Fruit fly (Drosophila melanogaster): Measurements from ENCODE around the gene Mpp6.

The Mpp6 gene

DNA sequence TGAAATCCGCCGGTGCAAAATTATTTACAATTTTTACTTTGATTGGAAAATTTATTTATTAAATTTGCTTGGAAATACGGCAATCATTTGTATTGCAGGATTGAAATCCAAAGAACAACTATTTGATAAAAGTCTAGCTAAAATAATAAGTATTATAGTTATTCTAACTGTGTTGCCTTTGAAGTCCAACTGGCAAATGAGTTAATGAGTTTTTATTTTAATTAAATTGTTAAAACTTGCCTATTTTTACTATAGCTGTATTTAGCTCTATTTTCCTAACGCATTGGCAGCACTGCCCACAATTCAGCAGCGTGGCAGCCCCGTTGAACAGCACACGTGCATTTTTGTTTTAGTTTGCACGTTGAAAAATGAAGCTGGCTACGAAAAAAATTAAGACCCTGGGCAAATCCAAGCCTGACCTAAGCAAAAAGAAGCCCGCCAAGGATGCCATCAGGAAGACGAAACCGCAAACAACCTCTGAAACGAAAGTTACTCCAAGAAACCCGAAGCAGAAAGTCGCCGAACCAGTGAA, 7.3 kb downstream of the Mpp6 start, which contains the start of gene Noc2 (continued):
- TF ChIP-seq sc (optimal IDR thresholded peaks at IDR 0.05) (no peak), sc (GFP tag; optimal IDR thresholded peaks at IDR 0.05) (peak; percentile 6), ERR (GFP tag; optimal IDR thresholded peaks at IDR 0.05) (no peak), CG3163 (GFP tag; optimal IDR thresholded peaks at IDR 0.05) (no peak), nau (GFP tag; optimal IDR thresholded peaks at IDR 0.05) (no peak), Trl (optimal IDR thresholded peaks at IDR 0.05) (no peak), Trl (GFP tag; optimal IDR thresholded peaks at IDR 0.05) (peak; percentile 2), jumu (GFP tag; optimal IDR thresholded peaks at IDR 0.05) (peak; percentile 1), oc (tag; optimal IDR thresholded peaks at IDR 0.05) (no peak), Taf1 (GFP tag; IDR thresholded peaks at IDR 0.05) (peak; percentile 14; the same call in 1 of the 2 replicates), CG4360 (GFP tag; IDR thresholded peaks at IDR 0.05) (no peak), PHDP (tag; optimal IDR thresholded peaks at IDR 0.05) (no peak), dmrt99B (tag; optimal IDR thresholded peaks at IDR 0.05) (peak; percentile 31), CG18011 (GFP tag; optimal IDR thresholded peaks at IDR 0.05) (no peak), D19A (tag; optimal IDR thresholded peaks at IDR 0.05) (peak; percentile 5), CG8388 (GFP tag; optimal IDR thresholded peaks at IDR 0.05) (peak; percentile 21), Dek (tag; optimal IDR thresholded peaks at IDR 0.05) (no peak), Atf3 (GFP tag; optimal IDR thresholded peaks at IDR 0.05) (no peak), CG1792 (GFP tag; optimal IDR thresholded peaks at IDR 0.05) (no peak), eyg (GFP tag; optimal IDR thresholded peaks at IDR 0.05) (no peak), D (optimal IDR thresholded peaks at IDR 0.05) (no peak), D (GFP tag; optimal IDR thresholded peaks at IDR 0.05) (peak; percentile 29), CG34422 (GFP tag; IDR thresholded peaks at IDR 0.05) (peak; percentile 60; the same call in 2 of the 3 replicates), CG18262 (tag; optimal IDR thresholded peaks at IDR 0.05) (peak; percentile 60), Bdp1 (GFP tag; optimal IDR thresholded peaks at IDR 0.05) (peak; percentile 25), ash1 (GFP tag; optimal IDR thresholded peaks at IDR 0.05) (no peak), CG7745 (tag; optimal IDR thresholded peaks at IDR 0.05) (no peak), Nf-YC (tag; optimal IDR thresholded peaks at IDR 0.05) (peak; percentile 55), sens-2 (GFP tag; IDR thresholded peaks at IDR 0.05) (no peak), CG18619 (GFP tag; optimal IDR thresholded peaks at IDR 0.05) (peak; percentile 43), CG10654 (GFP tag; optimal IDR thresholded peaks at IDR 0.05) (no peak), zfh1 (GFP tag; IDR thresholded peaks at IDR 0.05) (peak; percentile 65; the same call in 2 of the 3 replicates), Doc2 (GFP tag; IDR thresholded peaks at IDR 0.05) (no peak), MBD-R2 (GFP tag; IDR thresholded peaks at IDR 0.05) (peak; percentile 63), Sox100B (GFP tag; optimal IDR thresholded peaks at IDR 0.05) (peak; percentile 56), al (GFP tag; IDR thresholded peaks at IDR 0.05) (peak; percentile 46; the same call in 1 of the 2 replicates), tgo (GFP tag; IDR thresholded peaks at IDR 0.05) (peak; percentile 46; the same call in 2 of the 3 replicates), CrebB (tag; optimal IDR thresholded peaks at IDR 0.05) (no peak), CG10366 (GFP tag; IDR thresholded peaks at IDR 0.05) (peak; percentile 45), grau (tag; optimal IDR thresholded peaks at IDR 0.05) (peak; percentile 56), Ets65A (GFP tag) (peak; percentile 74), lbe (GFP tag; optimal IDR thresholded peaks at IDR 0.05) (no peak), fu2 (GFP tag; optimal IDR thresholded peaks at IDR 0.05) (no peak), vnd (GFP tag; IDR thresholded peaks at IDR 0.05; ENCODE audit: partially characterized antibody) (no peak), CG11504 (tag; optimal IDR thresholded peaks at IDR 0.05) (peak; percentile 56), CG13296 (GFP tag; optimal IDR thresholded peaks at IDR 0.05) (peak; percentile 21), Dll (GFP tag; IDR thresholded peaks at IDR 0.05; ENCODE audit: partially characterized antibody) (no peak), CG6854 (GFP tag; optimal IDR thresholded peaks at IDR 0.05) (no peak), schlank (tag; optimal IDR thresholded peaks at IDR 0.05) (no peak), CG31224 (GFP tag; IDR thresholded peaks at IDR 0.05) (no peak), dan (GFP tag; IDR thresholded peaks at IDR 0.05) (no peak), CG10431 (GFP tag; optimal IDR thresholded peaks at IDR 0.05) (no peak)
